Worm (Caenorhabditis elegans) whole organism, L3 larva: Measurements from ENCODE around the gene srh-45.
A peak's percentile ranks its signal among the peaks of the same experiment; 100 is the strongest.

Source experiments
- R02D3.7 ChIP-seq: fragments of 150-350 bp; optimal IDR thresholded peaks from 2 replicates; lab custom pipeline; 2014; ENCODE audit warnings: missing biosample characterization, missing genetic modification characterization
- ceh-82 ChIP-seq: fragments of 150-350 bp; optimal IDR thresholded peaks from 2 replicates; lab custom pipeline; 2014; ENCODE audit warnings: missing biosample characterization, missing genetic modification characterization
- egl-27 ChIP-seq: sonication (generic microtip); optimal IDR thresholded peaks from 4 replicates; lab custom pipeline; 2017; ENCODE audit warnings: missing biosample characterization, missing genetic modification reagents, missing genetic modification characterization
- fkh-10 ChIP-seq: sonication (generic microtip); optimal IDR thresholded peaks from 2 replicates; lab custom pipeline; 2017; ENCODE audit warnings: missing biosample characterization, missing genetic modification reagents, missing genetic modification characterization
- lin-39 ChIP-seq: fragments of 150-350 bp; optimal IDR thresholded peaks from 2 replicates; lab custom pipeline; 2018; ENCODE audit warnings: missing biosample characterization, missing genetic modification reagents, missing genetic modification characterization
- nhr-23 ChIP-seq: fragments of 150-350 bp; optimal IDR thresholded peaks from 2 replicates; lab custom pipeline; 2014; ENCODE audit warnings: missing biosample characterization, missing genetic modification reagents, missing genetic modification characterization
- nhr-25 ChIP-seq: sonication (generic microtip); optimal IDR thresholded peaks from 2 replicates; lab custom pipeline; 2017; ENCODE audit warnings: missing biosample characterization, missing genetic modification characterization
- nhr-67 ChIP-seq: fragments of 150-350 bp; optimal IDR thresholded peaks from 2 replicates; lab custom pipeline; 2014; ENCODE audit warnings: missing biosample characterization, missing genetic modification characterization
- unc-39 ChIP-seq: sonication (generic microtip); optimal IDR thresholded peaks from 4 replicates; lab custom pipeline; 2017; ENCODE audit warnings: missing biosample characterization, missing genetic modification characterization
- unc-62 ChIP-seq: fragments of 150-350 bp; sonication (generic microtip); optimal IDR thresholded peaks from 4 replicates; lab custom pipeline; 2014; ENCODE audit warnings: missing biosample characterization, missing genetic modification reagents, missing genetic modification characterization

ce11 chrV:11336877-11337276, 32.1 kb upstream of the srh-45 start:
- no peak for TF ChIP-seq unc-62 (GFP tag; lab: Kevin White, UChicago)
- TF ChIP-seq R02D3.7: no peak
- no peak for TF ChIP-seq nhr-25 (tag; lab: Kevin White, UChicago)
- no peak for TF ChIP-seq nhr-23 (tag; lab: Kevin White, UChicago)
- TF ChIP-seq nhr-67 (tag; lab: Kevin White, UChicago): no peak
- no peak for TF ChIP-seq ceh-82 (tag; lab: Kevin White, UChicago)
- no peak for TF ChIP-seq egl-27
- TF ChIP-seq unc-39 (tag; lab: Kevin White, UChicago): no peak
- peak; percentile 36 for TF ChIP-seq fkh-10 (GFP tag; lab: Kevin White, UChicago)
- no peak for TF ChIP-seq lin-39 (tag; lab: Kevin White, UChicago)
